Worm (Caenorhabditis elegans) whole organism, L3 larva: ENCODE measurements around the gene F21C10.5.

Source experiments
- ceh-28 ChIP-seq: fragments of 150-350 bp; optimal IDR thresholded peaks from 2 replicates; lab custom pipeline; 2014; ENCODE audit warnings: missing biosample characterization, missing genetic modification reagents, missing genetic modification characterization
- egl-5 ChIP-seq: fragments of 150-350 bp; optimal IDR thresholded peaks from 2 replicates; lab custom pipeline; 2017; ENCODE audit warnings: missing biosample characterization, missing genetic modification reagents, missing genetic modification characterization, inconsistent platforms
- elt-3 ChIP-seq, 3 experiments: fragments of 150-350 bp in 1 of 3; sonication (generic microtip) in 2 of 3; optimal IDR thresholded peaks; 2 replicates in 2 of 3; 4 replicates in 1 of 3; lab custom pipeline; 2014 to 2017; ENCODE audit warnings: missing biosample characterization in 3 of 3, missing genetic modification characterization in 3 of 3
- hmg-11 ChIP-seq: sonication (generic microtip); optimal IDR thresholded peaks from 2 replicates; lab custom pipeline; 2016; ENCODE audit warnings: missing genetic modification characterization, missing compliant biosample characterization
- jun-1 ChIP-seq: fragments of 150-350 bp; optimal IDR thresholded peaks from 2 replicates; lab custom pipeline; 2014; ENCODE audit warnings: missing biosample characterization, missing genetic modification reagents, missing genetic modification characterization
- mml-1 ChIP-seq: fragments of 150-350 bp; sonication (generic microtip); optimal IDR thresholded peaks from 3 replicates; lab custom pipeline; 2014; ENCODE audit warnings: missing biosample characterization, missing genetic modification characterization
- nhr-43 ChIP-seq: sonication (generic microtip); optimal IDR thresholded peaks from 2 replicates; lab custom pipeline; 2016; ENCODE audit warnings: mild to moderate bottlenecking, missing genetic modification characterization, missing compliant biosample characterization; ENCODE audit not compliant: poor library complexity, severe bottlenecking
- nhr-76 ChIP-seq: fragments of 150-350 bp; sonication (generic microtip); optimal IDR thresholded peaks from 5 replicates; lab custom pipeline; 2014; ENCODE audit warnings: missing biosample characterization, missing genetic modification characterization
- pqm-1 ChIP-seq: fragments of 150-350 bp; optimal IDR thresholded peaks from 2 replicates; lab custom pipeline; 2017; ENCODE audit warnings: missing biosample characterization, missing genetic modification characterization, inconsistent platforms

Gene F21C10.5

DNA sequence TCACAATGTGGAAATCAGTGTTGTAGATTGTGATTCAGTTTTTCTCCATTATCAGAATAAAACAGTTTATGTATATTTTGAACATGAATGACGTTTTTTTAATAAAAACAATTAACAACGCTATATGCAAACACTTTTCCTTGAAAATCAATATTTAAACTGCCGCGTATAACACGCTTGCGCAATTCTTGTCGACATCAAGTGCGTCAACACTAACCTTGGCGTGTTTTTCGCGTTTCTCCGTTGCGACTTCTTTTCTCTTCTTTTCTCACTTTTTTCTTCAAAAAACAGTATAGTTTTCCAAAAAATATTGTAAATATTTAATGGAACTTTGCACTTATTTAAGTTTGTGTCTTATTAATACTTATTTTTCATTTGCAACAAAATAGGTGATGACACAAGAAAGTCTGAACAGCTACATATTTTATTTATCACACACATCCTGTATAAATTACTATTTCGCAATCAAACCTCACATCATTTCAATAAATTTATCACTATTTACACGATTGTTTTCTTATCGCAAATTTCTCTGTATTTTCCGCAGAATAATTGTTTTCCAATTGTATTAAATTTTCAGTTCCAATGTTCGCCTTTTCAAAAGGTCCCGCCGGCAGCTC is 49.9 kb downstream of the F21C10.5 start, which contains the start of gene spas-1 (continued):
- TF ChIP-seq mml-1 (no peak), nhr-76 (tag; lab: Kevin White, UChicago) (no peak), egl-5 (tag; lab: Kevin White, UChicago) (peak; percentile 67), nhr-43 (tag; lab: Kevin White, UChicago) (peak; percentile 77), ceh-28 (tag; lab: Kevin White, UChicago) (peak; percentile 82), hmg-11 (tag; lab: Kevin White, UChicago) (peak; percentile 71), elt-3 (tag; optimal IDR thresholded peaks at IDR 0.05; lab: Kevin White, UChicago) (no peak), jun-1 (tag; lab: Kevin White, UChicago) (peak; percentile 71), pqm-1 (tag; lab: Kevin White, UChicago) (peak; percentile 73)
